Worm (Caenorhabditis elegans) whole organism, mixed stage, embryonic: ENCODE measurements around the gene F35G2.1.

Experiments
- blmp-1 ChIP-seq: fragments of 150-350 bp; optimal IDR thresholded peaks from 2 replicates; lab custom pipeline; 2014; ENCODE audit warnings: missing biosample characterization, missing genetic modification characterization
- ceh-83 ChIP-seq: fragments of 200-800 bp; sonication (Bioruptor generic); optimal IDR thresholded peaks from 2 replicates; lab custom pipeline; 2018; ENCODE audit warnings: mild to moderate bottlenecking, missing genetic modification characterization, missing compliant biosample characterization
- elt-1 ChIP-seq: sonication (generic microtip); optimal IDR thresholded peaks from 2 replicates; lab custom pipeline; 2017; ENCODE audit warnings: missing genetic modification characterization, mild to moderate bottlenecking, missing compliant biosample characterization, antibody characterized with exemption, moderate library complexity, borderline replicate concordance; ENCODE audit not compliant: insufficient read depth
- lin-32 ChIP-seq: fragments of 200-800 bp; sonication (Bioruptor generic); optimal IDR thresholded peaks from 2 replicates; lab custom pipeline; 2018; ENCODE audit warnings: mild to moderate bottlenecking, missing genetic modification characterization, missing compliant biosample characterization
- mls-2 ChIP-seq: sonication (generic microtip); optimal IDR thresholded peaks from 2 replicates; lab custom pipeline; 2016; ENCODE audit warnings: mild to moderate bottlenecking, missing genetic modification characterization, moderate library complexity, missing compliant biosample characterization
- nhr-2 ChIP-seq: fragments of 150-350 bp; optimal IDR thresholded peaks from 2 replicates; lab custom pipeline; 2014; ENCODE audit warnings: missing biosample characterization, missing genetic modification characterization
- ztf-11 ChIP-seq: fragments of 150-350 bp; optimal IDR thresholded peaks from 2 replicates; lab custom pipeline; 2014; ENCODE audit warnings: missing biosample characterization, missing genetic modification characterization

The F35G2.1 gene

DNA sequence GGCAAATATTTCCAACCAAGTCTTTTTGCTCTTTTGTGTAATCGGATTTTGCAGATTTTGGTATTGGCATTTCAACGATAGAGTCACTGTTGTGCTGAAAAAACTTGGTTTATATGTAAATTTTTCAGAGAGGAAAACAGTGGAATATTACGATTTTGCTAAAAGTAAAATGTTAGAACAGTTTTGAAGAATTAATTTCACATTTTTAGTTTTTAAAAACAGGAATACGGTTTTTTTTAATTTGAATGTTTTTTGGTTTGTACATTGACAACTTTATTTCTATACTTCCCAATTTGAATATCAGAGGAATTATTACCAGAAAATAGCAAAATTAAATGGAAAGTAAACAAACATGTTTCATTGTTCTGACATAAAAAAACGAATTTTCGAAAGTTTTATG lies 49.5 kb downstream of the F35G2.1 start, which contains the start of gene dnj-26:
Gene dnj-26 (minus strand): TSS at position 101 of the 400 bp plus-strand sequence.
- no peak for TF ChIP-seq mls-2
- no peak for TF ChIP-seq ceh-83 (GFP tag; lab: Kevin White, UChicago)
- TF ChIP-seq lin-32 (GFP tag; lab: Kevin White, UChicago): no peak
- no peak for TF ChIP-seq blmp-1
- no peak for TF ChIP-seq elt-1
- no peak for TF ChIP-seq ztf-11 (tag; lab: Kevin White, UChicago)
- TF ChIP-seq nhr-2: no peak
